Fruit fly (Drosophila melanogaster) whole organism, prepupa: ENCODE results near the gene CG9297.

Experiments
- CG10631 ChIP-seq: fragments of 200-800 bp; sonication (Bioruptor generic); optimal IDR thresholded peaks from 2 replicates; lab custom pipeline; 2016; ENCODE audit warnings: missing biosample characterization, missing genetic modification characterization
- CG10669 ChIP-seq: fragments of 200-800 bp; sonication (Bioruptor generic); optimal IDR thresholded peaks from 3 replicates; lab custom pipeline; 2018; ENCODE audit warnings: missing biosample characterization, mild to moderate bottlenecking, missing genetic modification characterization, moderate library complexity
- CG11762 ChIP-seq: fragments of 200-800 bp; sonication (Bioruptor generic); optimal IDR thresholded peaks from 3 replicates; lab custom pipeline; 2016; ENCODE audit warnings: missing biosample characterization, missing genetic modification characterization; ENCODE audit not compliant: insufficient read depth
- CG11902 ChIP-seq: fragments of 200-800 bp; sonication (Bioruptor generic); optimal IDR thresholded peaks from 3 replicates; lab custom pipeline; 2016; ENCODE audit warnings: missing biosample characterization, missing genetic modification characterization
- CG15336 ChIP-seq: fragments of 200-800 bp; sonication (Bioruptor generic); IDR thresholded peaks from 2 replicates; pipeline ENCODE4 v1.3.6; 2022; ENCODE audit warnings: missing biosample characterization, missing genetic modification characterization
- CG1621 ChIP-seq: fragments of 200-800 bp; sonication (Bioruptor generic); optimal IDR thresholded peaks from 3 replicates; lab custom pipeline; 2018; ENCODE audit warnings: missing biosample characterization, mild to moderate bottlenecking, missing genetic modification characterization
- CG16779 ChIP-seq: fragments of 200-800 bp; sonication (Bioruptor generic); optimal IDR thresholded peaks from 3 replicates; lab custom pipeline; 2017; ENCODE audit warnings: missing biosample characterization, mild to moderate bottlenecking, missing genetic modification characterization
- CG3032 ChIP-seq: fragments of 200-800 bp; optimal IDR thresholded peaks from 2 replicates; lab custom pipeline; 2019; ENCODE audit warnings: missing biosample characterization, mild to moderate bottlenecking, missing genetic modification characterization, moderate library complexity
- CG31627 ChIP-seq: fragments of 200-800 bp; sonication (Bioruptor generic); optimal IDR thresholded peaks from 3 replicates; lab custom pipeline; 2016; ENCODE audit warnings: missing biosample characterization, missing genetic modification characterization
- CG32006 ChIP-seq: fragments of 200-800 bp; sonication (Bioruptor generic); optimal IDR thresholded peaks from 3 replicates; lab custom pipeline; 2017; ENCODE audit warnings: missing biosample characterization, mild to moderate bottlenecking, missing genetic modification characterization
- CG34406 ChIP-seq: fragments of 200-800 bp; sonication (Bioruptor generic); optimal IDR thresholded peaks from 3 replicates; lab custom pipeline; 2016; ENCODE audit warnings: missing biosample characterization, missing genetic modification characterization
- CG3919 ChIP-seq: fragments of 200-800 bp; sonication (Bioruptor generic); optimal IDR thresholded peaks from 3 replicates; lab custom pipeline; 2016; ENCODE audit warnings: missing biosample characterization, missing genetic modification characterization
- CG6163 ChIP-seq: fragments of 200-800 bp; sonication (Bioruptor generic); IDR thresholded peaks from 3 replicates; pipeline ENCODE4 v1.3.6; 2022; ENCODE audit warnings: missing biosample characterization, missing genetic modification characterization
- CG6276 ChIP-seq: fragments of 200-800 bp; sonication (Bioruptor generic); optimal IDR thresholded peaks from 2 replicates; lab custom pipeline; 2017; ENCODE audit warnings: missing biosample characterization, mild to moderate bottlenecking, missing genetic modification characterization
- CG6808 ChIP-seq: fragments of 200-800 bp; sonication (Bioruptor generic); optimal IDR thresholded peaks from 3 replicates; lab custom pipeline; 2017; ENCODE audit warnings: missing biosample characterization, missing genetic modification characterization, mild to moderate bottlenecking, moderate library complexity, missing genetic modification reagents
- CG7368 ChIP-seq: fragments of 200-800 bp; sonication (Bioruptor generic); optimal IDR thresholded peaks from 3 replicates; lab custom pipeline; 2016; ENCODE audit warnings: missing biosample characterization, missing genetic modification characterization
- CG8119 ChIP-seq: fragments of 200-800 bp; sonication (Bioruptor generic); IDR thresholded peaks from 3 replicates; pipeline ENCODE4 v1.3.6; 2022; ENCODE audit warnings: missing biosample characterization, missing genetic modification characterization
- CG8319 ChIP-seq: fragments of 200-800 bp; sonication (Bioruptor generic); optimal IDR thresholded peaks from 3 replicates; lab custom pipeline; 2016; ENCODE audit warnings: missing biosample characterization, missing genetic modification characterization
- Eip75B ChIP-seq: fragments of 200-800 bp; sonication (Bioruptor generic); optimal IDR thresholded peaks from 3 replicates; lab custom pipeline; 2016; ENCODE audit warnings: missing biosample characterization, missing genetic modification characterization
- Eip78C ChIP-seq: fragments of 200-800 bp; sonication (Bioruptor generic); peaks from one replicate; lab custom pipeline; 2016; ENCODE audit warnings: missing biosample characterization, missing genetic modification characterization
- Ets21C ChIP-seq: fragments of 200-800 bp; sonication (Bioruptor generic); optimal IDR thresholded peaks from 3 replicates; lab custom pipeline; 2016; ENCODE audit warnings: missing biosample characterization, missing genetic modification characterization
- Gug ChIP-seq: fragments of 200-800 bp; sonication (Bioruptor generic); IDR thresholded peaks from 2 replicates; pipeline ENCODE4 v1.3.6; 2022; ENCODE audit warnings: missing biosample characterization, missing genetic modification characterization
- Hr38 ChIP-seq: sonication (Bioruptor generic); optimal IDR thresholded peaks from 2 replicates; lab custom pipeline; 2016; ENCODE audit warnings: missing biosample characterization, missing genetic modification characterization
- Hr4 ChIP-seq: fragments of 200-800 bp; sonication (Bioruptor generic); optimal IDR thresholded peaks from 3 replicates; lab custom pipeline; 2016; ENCODE audit warnings: missing biosample characterization, missing genetic modification characterization
- Lpt ChIP-seq: fragments of 200-800 bp; sonication (Bioruptor generic); optimal IDR thresholded peaks from 3 replicates; lab custom pipeline; 2016; ENCODE audit warnings: missing biosample characterization, missing genetic modification characterization
- Met ChIP-seq: fragments of 200-800 bp; sonication (Bioruptor generic); optimal IDR thresholded peaks from 3 replicates; lab custom pipeline; 2016; ENCODE audit warnings: missing biosample characterization, missing genetic modification characterization
- OdsH ChIP-seq: fragments of 200-800 bp; sonication (Bioruptor generic); optimal IDR thresholded peaks from 3 replicates; lab custom pipeline; 2016; ENCODE audit warnings: missing biosample characterization, missing genetic modification characterization
- Sox102F ChIP-seq: fragments of 200-800 bp; sonication (Bioruptor generic); optimal IDR thresholded peaks from 2 replicates; lab custom pipeline; 2016; ENCODE audit warnings: missing biosample characterization, mild to moderate bottlenecking, missing genetic modification characterization
- achi ChIP-seq: fragments of 200-800 bp; sonication (Bioruptor generic); optimal IDR thresholded peaks from 3 replicates; lab custom pipeline; 2016; ENCODE audit warnings: missing biosample characterization, missing genetic modification characterization
- cyc ChIP-seq: fragments of 200-800 bp; sonication (Bioruptor generic); optimal IDR thresholded peaks from 3 replicates; lab custom pipeline; 2016; ENCODE audit warnings: missing biosample characterization, missing genetic modification characterization
- dac ChIP-seq: fragments of 200-800 bp; sonication (Bioruptor generic); optimal IDR thresholded peaks from 2 replicates; lab custom pipeline; 2017; ENCODE audit warnings: missing biosample characterization, mild to moderate bottlenecking, missing genetic modification characterization
- dsx ChIP-seq: fragments of 200-800 bp; optimal IDR thresholded peaks from 3 replicates; lab custom pipeline; 2019; ENCODE audit warnings: missing biosample characterization, mild to moderate bottlenecking, missing genetic modification characterization, moderate library complexity; ENCODE audit not compliant: poor library complexity, severe bottlenecking
- esn ChIP-seq: fragments of 200-800 bp; sonication (Bioruptor generic); optimal IDR thresholded peaks from 2 replicates; lab custom pipeline; 2016; ENCODE audit warnings: missing biosample characterization, mild to moderate bottlenecking, missing genetic modification characterization, moderate library complexity
- fd59A ChIP-seq: fragments of 200-800 bp; sonication (Bioruptor generic); optimal IDR thresholded peaks from 2 replicates; lab custom pipeline; 2017; ENCODE audit warnings: missing biosample characterization, mild to moderate bottlenecking, missing genetic modification characterization, missing genetic modification reagents
- fd85E ChIP-seq: fragments of 200-800 bp; sonication (Bioruptor generic); optimal IDR thresholded peaks from 3 replicates; lab custom pipeline; 2016; ENCODE audit warnings: missing biosample characterization, missing genetic modification characterization
- lz ChIP-seq: fragments of 200-800 bp; sonication (Bioruptor generic); optimal IDR thresholded peaks from 3 replicates; lab custom pipeline; 2016; ENCODE audit warnings: missing biosample characterization, missing genetic modification characterization
- net ChIP-seq: fragments of 200-800 bp; sonication (Bioruptor generic); optimal IDR thresholded peaks from 3 replicates; lab custom pipeline; 2016; ENCODE audit warnings: missing biosample characterization, missing genetic modification characterization
- pdm3 ChIP-seq: fragments of 200-800 bp; sonication (Bioruptor generic); optimal IDR thresholded peaks from 3 replicates; lab custom pipeline; 2016; ENCODE audit warnings: missing biosample characterization, missing genetic modification characterization
- salr ChIP-seq, 2 experiments: fragments of 200-800 bp; sonication (Bioruptor generic); optimal IDR thresholded peaks; 3 replicates each; lab custom pipeline; 2016 to 2018; ENCODE audit warnings: missing biosample characterization in 2 of 2, missing genetic modification characterization in 2 of 2, mild to moderate bottlenecking in 1 of 2
- spab ChIP-seq: fragments of 200-800 bp; sonication (Bioruptor generic); optimal IDR thresholded peaks from 2 replicates; lab custom pipeline; 2017; ENCODE audit warnings: missing biosample characterization, mild to moderate bottlenecking, missing genetic modification characterization, missing genetic modification reagents
- ss ChIP-seq, 2 experiments: fragments of 200-800 bp; sonication (Bioruptor generic); optimal IDR thresholded peaks; 2 replicates in 1 of 2; 3 replicates in 1 of 2; lab custom pipeline; 2017 to 2018; ENCODE audit warnings: mild to moderate bottlenecking in 2 of 2, missing biosample characterization in 2 of 2, missing genetic modification characterization in 2 of 2, moderate library complexity in 1 of 2
- svp ChIP-seq: fragments of 200-800 bp; sonication (Bioruptor generic); peaks from one replicate; lab custom pipeline; 2016; ENCODE audit warnings: missing biosample characterization, missing genetic modification characterization
- topi ChIP-seq: fragments of 200-800 bp; sonication (Bioruptor generic); optimal IDR thresholded peaks from 3 replicates; lab custom pipeline; 2016; ENCODE audit warnings: missing biosample characterization, missing genetic modification characterization
- vri ChIP-seq: fragments of 200-800 bp; sonication (Bioruptor generic); optimal IDR thresholded peaks from 3 replicates; lab custom pipeline; 2016; ENCODE audit warnings: missing biosample characterization, mild to moderate bottlenecking, missing genetic modification characterization

CG9297 gene

DNA sequence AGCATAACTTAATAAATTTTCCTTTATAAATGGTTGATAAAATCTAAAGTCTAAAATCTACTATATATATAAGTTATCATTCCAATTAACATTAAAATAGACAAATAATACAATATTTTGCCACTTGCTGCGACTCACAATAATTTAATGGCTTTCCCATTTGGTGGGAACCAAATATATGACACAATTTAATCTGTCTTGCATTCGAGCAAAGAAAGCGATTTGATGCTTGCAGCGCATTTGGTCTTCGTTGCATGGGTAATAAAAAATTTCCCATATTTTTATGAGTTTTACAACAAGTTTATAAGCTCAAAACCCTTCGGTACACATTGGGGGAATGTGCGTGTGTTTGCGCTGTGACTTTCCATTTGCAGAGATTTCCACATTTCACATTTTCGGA lies 44.5 kb upstream of the CG9297 start:
- no peak for TF ChIP-seq Met
- no peak for TF ChIP-seq Lpt (GFP tag; lab: Kevin White, UChicago)
- TF ChIP-seq CG1621 (tag; lab: Kevin White, UChicago) = no peak
- TF ChIP-seq Hr4 (GFP tag; lab: Kevin White, UChicago) = peak; percentile 35
- TF ChIP-seq CG3032 (tag; lab: Kevin White, UChicago) = no peak
- TF ChIP-seq Gug (GFP tag; lab: Robert Waterston, UW) = no peak
- no peak for TF ChIP-seq CG6276
- no peak for TF ChIP-seq spab (GFP tag; lab: Kevin White, UChicago)
- TF ChIP-seq salr (GFP tag; optimal IDR thresholded peaks at IDR 0.05; lab: Kevin White, UChicago) = no peak
- no peak for TF ChIP-seq vri (GFP tag; lab: Kevin White, UChicago)
- peak; percentile 62 for TF ChIP-seq svp
- TF ChIP-seq achi (GFP tag; lab: Kevin White, UChicago) = no peak
- TF ChIP-seq CG16779 (tag; lab: Kevin White, UChicago) = no peak
- no peak for TF ChIP-seq Hr38
- TF ChIP-seq CG34406 = peak; percentile 1
- 0 out of 3 replicates have a peak, but pooled peaks have one; percentile 35 for TF ChIP-seq CG8119 (GFP tag; lab: Robert Waterston, UW)
- TF ChIP-seq CG11762 = no peak
- TF ChIP-seq esn (GFP tag; lab: Kevin White, UChicago) = peak; percentile 22
- TF ChIP-seq fd85E (GFP tag; lab: Kevin White, UChicago) = no peak
- no peak for TF ChIP-seq lz (GFP tag; lab: Kevin White, UChicago)
- TF ChIP-seq CG8319 (GFP tag; lab: Kevin White, UChicago) = no peak
- peak; percentile 16; the same call in 1 of the 2 replicates for TF ChIP-seq CG15336 (GFP tag; lab: Robert Waterston, UW)
- TF ChIP-seq cyc = no peak
- no peak for TF ChIP-seq dac (GFP tag; lab: Kevin White, UChicago)
- no peak for TF ChIP-seq Eip75B (GFP tag; lab: Kevin White, UChicago)
- no peak for TF ChIP-seq fd59A (GFP tag; lab: Kevin White, UChicago)
- TF ChIP-seq ss (GFP tag; optimal IDR thresholded peaks at IDR 0.05; lab: Kevin White, UChicago) = no peak
- peak; percentile 62 for TF ChIP-seq Eip78C
- TF ChIP-seq CG32006 = peak; percentile 50
- TF ChIP-seq CG10669 = no peak
- peak; percentile 18 for TF ChIP-seq pdm3 (GFP tag; lab: Kevin White, UChicago)
- TF ChIP-seq OdsH = peak; percentile 26
- TF ChIP-seq Sox102F (GFP tag; lab: Kevin White, UChicago) = peak; percentile 3
- TF ChIP-seq dsx (GFP tag; lab: Kevin White, UChicago) = no peak
- no peak for TF ChIP-seq CG7368 (GFP tag; lab: Kevin White, UChicago)
- no peak for TF ChIP-seq topi
- TF ChIP-seq CG6163 (GFP tag; lab: Robert Waterston, UW) = no peak
- TF ChIP-seq CG3919 (GFP tag; lab: Kevin White, UChicago) = no peak
- TF ChIP-seq CG11902 (GFP tag; lab: Kevin White, UChicago) = no peak

DNA sequence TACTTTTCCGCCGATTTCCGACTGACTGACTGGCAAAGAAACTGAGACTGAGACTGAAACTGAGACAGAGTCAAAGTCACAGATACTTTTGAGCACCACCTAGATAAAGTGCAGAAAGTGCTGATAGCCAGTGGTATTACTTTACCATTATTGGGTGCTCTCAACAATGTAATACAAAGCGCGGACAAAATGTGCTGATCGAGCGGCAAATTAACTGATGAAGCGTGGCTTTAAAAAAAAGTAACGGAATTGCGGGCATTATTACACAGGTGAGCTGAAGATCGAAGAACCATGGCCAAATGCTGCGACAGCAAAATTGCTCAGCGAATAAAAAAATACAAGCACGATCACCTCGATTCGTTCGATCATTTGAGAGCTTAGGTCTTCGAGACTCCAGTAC lies 42.4 kb upstream of the CG9297 start:
- TF ChIP-seq CG31627 (GFP tag; lab: Kevin White, UChicago) (no peak), CG3919 (GFP tag; lab: Kevin White, UChicago) (no peak), CG6808 (no peak), Ets21C (GFP tag; lab: Kevin White, UChicago) (no peak), CG10631 (GFP tag; lab: Kevin White, UChicago) (no peak), CG11762 (no peak), net (GFP tag; lab: Kevin White, UChicago) (no peak), CG6276 (no peak), CG7368 (GFP tag; lab: Kevin White, UChicago) (no peak), spab (GFP tag; lab: Kevin White, UChicago) (no peak), Eip78C (no peak), esn (GFP tag; lab: Kevin White, UChicago) (no peak), fd85E (GFP tag; lab: Kevin White, UChicago) (no peak), Lpt (GFP tag; lab: Kevin White, UChicago) (no peak), topi (no peak), fd59A (GFP tag; lab: Kevin White, UChicago) (no peak)
